Fruit fly (Drosophila melanogaster) whole organism, embryonic: ENCODE measurements around the gene Eip75B.
A peak's percentile ranks its signal among the peaks of the same experiment; 100 is the strongest.

Experiments used
- CG10147 ChIP-seq: fragments of 200-800 bp; sonication (Bioruptor generic); optimal IDR thresholded peaks from 2 replicates; lab custom pipeline; 2019; ENCODE audit warnings: missing biosample characterization, mild to moderate bottlenecking, missing genetic modification characterization, moderate library complexity
- CG10462 ChIP-seq: fragments of 200-800 bp; sonication (Bioruptor generic); optimal IDR thresholded peaks from 2 replicates; lab custom pipeline; 2016; ENCODE audit warnings: missing biosample characterization, missing genetic modification characterization
- CG11504 ChIP-seq: fragments of 200-800 bp; sonication (Bioruptor generic); optimal IDR thresholded peaks from 3 replicates; lab custom pipeline; 2019; ENCODE audit warnings: missing biosample characterization, mild to moderate bottlenecking, missing genetic modification characterization, moderate library complexity
- CG11560 ChIP-seq: fragments of 200-800 bp; sonication (Bioruptor generic); IDR thresholded peaks from 3 replicates; pipeline ENCODE4 v1.3.6; 2022; ENCODE audit warnings: missing biosample characterization, missing genetic modification characterization
- CG15479 ChIP-seq: fragments of 200-800 bp; sonication (Bioruptor generic); optimal IDR thresholded peaks from 3 replicates; lab custom pipeline; 2019; ENCODE audit warnings: missing biosample characterization, mild to moderate bottlenecking, missing genetic modification characterization, moderate library complexity
- CG15601 ChIP-seq: fragments of 200-800 bp; sonication (Bioruptor generic); optimal IDR thresholded peaks from 3 replicates; lab custom pipeline; 2019; ENCODE audit warnings: missing biosample characterization, mild to moderate bottlenecking, missing genetic modification characterization, moderate library complexity
- CG16779 ChIP-seq: fragments of 200-800 bp; sonication (Bioruptor generic); IDR thresholded peaks from 2 replicates; pipeline ENCODE4 v1.3.6; 2022; ENCODE audit warnings: missing biosample characterization, missing genetic modification characterization
- CG16815 ChIP-seq: fragments of 200-800 bp; sonication (Bioruptor generic); optimal IDR thresholded peaks from 3 replicates; lab custom pipeline; 2017; ENCODE audit warnings: missing biosample characterization, mild to moderate bottlenecking, missing genetic modification characterization
- CG18476 ChIP-seq: fragments of 200-800 bp; sonication (Bioruptor generic); optimal IDR thresholded peaks from 2 replicates; lab custom pipeline; 2016; ENCODE audit warnings: missing biosample characterization, mild to moderate bottlenecking, missing genetic modification characterization
- CG2202 ChIP-seq: fragments of 200-800 bp; sonication (Bioruptor generic); optimal IDR thresholded peaks from 2 replicates; lab custom pipeline; 2018; ENCODE audit warnings: missing biosample characterization, mild to moderate bottlenecking, missing genetic modification characterization
- CG31388 ChIP-seq: fragments of 200-800 bp; sonication (Bioruptor generic); optimal IDR thresholded peaks from 2 replicates; lab custom pipeline; 2016; ENCODE audit warnings: missing biosample characterization, missing genetic modification characterization
- CG34422 ChIP-seq: fragments of 200-800 bp; sonication (Bioruptor generic); IDR thresholded peaks from 3 replicates; pipeline ENCODE4 v1.3.6; 2022; ENCODE audit warnings: missing biosample characterization, missing genetic modification characterization
- CG4282 ChIP-seq: fragments of 200-800 bp; sonication (Bioruptor generic); optimal IDR thresholded peaks from 2 replicates; lab custom pipeline; 2016; ENCODE audit warnings: missing biosample characterization, missing genetic modification characterization
- CG7357 ChIP-seq: fragments of 200-800 bp; sonication (Bioruptor generic); IDR thresholded peaks from 3 replicates; pipeline ENCODE4 v1.3.6; 2022; ENCODE audit warnings: missing biosample characterization, missing genetic modification characterization
- CG7745 ChIP-seq: fragments of 200-800 bp; sonication (Bioruptor generic); optimal IDR thresholded peaks from 2 replicates; lab custom pipeline; 2018; ENCODE audit warnings: missing biosample characterization, mild to moderate bottlenecking, missing genetic modification characterization, moderate library complexity
- CG8089 ChIP-seq: fragments of 200-800 bp; sonication (Bioruptor generic); optimal IDR thresholded peaks from 3 replicates; lab custom pipeline; 2016; ENCODE audit warnings: missing biosample characterization, missing genetic modification characterization
- CG8359 ChIP-seq: fragments of 200-800 bp; sonication (Bioruptor generic); optimal IDR thresholded peaks from 2 replicates; lab custom pipeline; 2017; ENCODE audit warnings: missing biosample characterization, mild to moderate bottlenecking, missing genetic modification characterization, borderline replicate concordance
- CG9876 ChIP-seq: fragments of 200-800 bp; sonication (Bioruptor generic); optimal IDR thresholded peaks from 2 replicates; lab custom pipeline; 2016; ENCODE audit warnings: missing biosample characterization, missing genetic modification characterization
- Dip2 ChIP-seq: fragments of 200-800 bp; sonication (Bioruptor generic); IDR thresholded peaks from 2 replicates; pipeline ENCODE4 v1.3.6; 2022; ENCODE audit warnings: missing biosample characterization, missing genetic modification characterization
- E2f2 ChIP-seq: fragments of 200-800 bp; sonication (Bioruptor generic); IDR thresholded peaks from 2 replicates; pipeline ENCODE4 v1.3.6; 2022; ENCODE audit warnings: missing biosample characterization, missing genetic modification characterization
- Elba2 ChIP-seq: fragments of 200-800 bp; sonication (Bioruptor generic); optimal IDR thresholded peaks from 3 replicates; lab custom pipeline; 2016; ENCODE audit warnings: missing biosample characterization, missing genetic modification characterization
- H2.0 ChIP-seq: fragments of 200-800 bp; sonication (Bioruptor generic); IDR thresholded peaks from 2 replicates; pipeline ENCODE4 v1.3.6; 2022; ENCODE audit warnings: missing biosample characterization, missing genetic modification characterization
- Hsf ChIP-seq: fragments of 200-800 bp; sonication (Bioruptor generic); optimal IDR thresholded peaks from 3 replicates; lab custom pipeline; 2016; ENCODE audit warnings: missing biosample characterization, missing genetic modification characterization
- Lpt ChIP-seq: fragments of >200 bp; optimal IDR thresholded peaks from 2 replicates; lab custom pipeline; 2018; ENCODE audit warnings: missing biosample characterization, missing genetic modification characterization
- MBD-R2 ChIP-seq: fragments of 200-800 bp; sonication (Bioruptor generic); IDR thresholded peaks from 2 replicates; pipeline ENCODE4 v1.3.6; 2022; ENCODE audit warnings: missing biosample characterization, missing genetic modification characterization
- Meics ChIP-seq: fragments of 200-800 bp; sonication (Bioruptor generic); optimal IDR thresholded peaks from 2 replicates; lab custom pipeline; 2017; ENCODE audit warnings: missing biosample characterization, mild to moderate bottlenecking, missing genetic modification characterization
- Myb ChIP-seq: fragments of 200-800 bp; sonication (Bioruptor generic); optimal IDR thresholded peaks from 2 replicates; lab custom pipeline; 2016; ENCODE audit warnings: missing biosample characterization, missing genetic modification characterization
- Nf-YB ChIP-seq: fragments of 200-800 bp; sonication (Bioruptor generic); optimal IDR thresholded peaks from 3 replicates; lab custom pipeline; 2019; ENCODE audit warnings: missing biosample characterization, mild to moderate bottlenecking, missing genetic modification characterization, moderate library complexity
- Ssrp ChIP-seq: fragments of 200-800 bp; sonication (Bioruptor generic); optimal IDR thresholded peaks from 2 replicates; lab custom pipeline; 2018; ENCODE audit warnings: missing biosample characterization, mild to moderate bottlenecking, missing genetic modification characterization, moderate library complexity
- Usf ChIP-seq: fragments of 200-800 bp; sonication (Bioruptor generic); optimal IDR thresholded peaks from 2 replicates; lab custom pipeline; 2017; ENCODE audit warnings: missing genotype, missing biosample characterization, missing genetic modification characterization
- Xrp1 ChIP-seq: fragments of 200-800 bp; sonication (Bioruptor generic); IDR thresholded peaks from 2 replicates; pipeline ENCODE4 v1.3.6; 2022; ENCODE audit warnings: missing biosample characterization, missing genetic modification characterization
- amos ChIP-seq: fragments of 200-800 bp; sonication (Bioruptor generic); IDR thresholded peaks from 2 replicates; pipeline ENCODE4 v1.3.6; 2022; ENCODE audit warnings: missing biosample characterization, missing genetic modification characterization; ENCODE audit not compliant: partially characterized antibody
- cas ChIP-seq: fragments of 200-800 bp; sonication (Bioruptor generic); IDR thresholded peaks from 2 replicates; pipeline ENCODE4 v1.3.6; 2022; ENCODE audit warnings: missing biosample characterization, missing genetic modification characterization
- ci ChIP-seq: fragments of 200-800 bp; sonication (Bioruptor generic); IDR thresholded peaks from 3 replicates; pipeline ENCODE4 v1.3.6; 2022; ENCODE audit warnings: missing biosample characterization, missing genetic modification characterization
- crc ChIP-seq: fragments of 200-800 bp; sonication (Bioruptor generic); optimal IDR thresholded peaks from 2 replicates; lab custom pipeline; 2016; ENCODE audit warnings: missing biosample characterization, missing genetic modification characterization
- crol ChIP-seq: fragments of 200-800 bp; sonication (Bioruptor generic); IDR thresholded peaks from 2 replicates; pipeline ENCODE4 v1.3.6; 2022; ENCODE audit warnings: missing biosample characterization, missing genetic modification characterization
- emc ChIP-seq: fragments of 200-800 bp; sonication (Bioruptor generic); optimal IDR thresholded peaks from 2 replicates; lab custom pipeline; 2016; ENCODE audit warnings: missing biosample characterization, missing genetic modification characterization
- en ChIP-seq: fragments of 200-800 bp; sonication (Bioruptor generic); optimal IDR thresholded peaks from 2 replicates; lab custom pipeline; 2016; ENCODE audit warnings: missing biosample characterization, missing genetic modification characterization
- eve ChIP-seq, 2 experiments: fragments of >200 bp; optimal IDR thresholded peaks; 2 replicates each; lab custom pipeline; 2017; ENCODE audit warnings: missing biosample characterization in 2 of 2, missing genetic modification characterization in 2 of 2
- gro ChIP-seq: fragments of 200-800 bp; sonication (Bioruptor generic); optimal IDR thresholded peaks from 2 replicates; lab custom pipeline; 2016; ENCODE audit warnings: missing biosample characterization, missing genetic modification characterization
- hkb ChIP-seq, 2 experiments: fragments of 200-800 bp in 1 of 2; fragments of >200 bp in 1 of 2; sonication (Bioruptor generic) in 1 of 2; IDR thresholded peaks in 1 of 2; optimal IDR thresholded peaks in 1 of 2; 2 replicates each; pipeline versions ENCODE4 v1.3.6 to Lab custom; 2017 to 2022; ENCODE audit warnings: missing biosample characterization in 1 of 2, missing genetic modification characterization in 1 of 2
- inv ChIP-seq: fragments of 200-800 bp; sonication (Bioruptor generic); IDR thresholded peaks from 2 replicates; pipeline ENCODE4 v1.3.6; 2022; ENCODE audit warnings: missing biosample characterization, missing genetic modification characterization; ENCODE audit not compliant: partially characterized antibody
- nmo ChIP-seq: fragments of 200-800 bp; sonication (Bioruptor generic); optimal IDR thresholded peaks from 2 replicates; lab custom pipeline; 2018; ENCODE audit warnings: missing biosample characterization, mild to moderate bottlenecking, missing genetic modification characterization, moderate library complexity
- psq ChIP-seq: fragments of 200-800 bp; sonication (Bioruptor generic); optimal IDR thresholded peaks from 2 replicates; lab custom pipeline; 2017; ENCODE audit warnings: missing biosample characterization, missing genetic modification characterization
- schlank ChIP-seq: fragments of 200-800 bp; sonication (Bioruptor generic); optimal IDR thresholded peaks from 2 replicates; lab custom pipeline; 2018; ENCODE audit warnings: missing biosample characterization, mild to moderate bottlenecking, missing genetic modification characterization
- seq ChIP-seq: fragments of 200-800 bp; sonication (Bioruptor generic); IDR thresholded peaks from 2 replicates; pipeline ENCODE4 v1.3.6; 2022; ENCODE audit warnings: missing biosample characterization, missing genetic modification characterization
- sna ChIP-seq: fragments of 200-800 bp; sonication (Bioruptor generic); IDR thresholded peaks from 2 replicates; pipeline ENCODE4 v1.3.6; 2022; ENCODE audit warnings: missing biosample characterization, missing genetic modification characterization; ENCODE audit not compliant: partially characterized antibody
- stc ChIP-seq: fragments of 200-800 bp; sonication (Bioruptor generic); IDR thresholded peaks from 2 replicates; pipeline ENCODE4 v1.3.6; 2022; ENCODE audit warnings: missing biosample characterization, missing genetic modification characterization
- vfl ChIP-seq: fragments of 200-800 bp; sonication (Bioruptor generic); optimal IDR thresholded peaks from 2 replicates; lab custom pipeline; 2016; ENCODE audit warnings: missing biosample characterization, missing genetic modification characterization

Eip75B gene

DNA sequence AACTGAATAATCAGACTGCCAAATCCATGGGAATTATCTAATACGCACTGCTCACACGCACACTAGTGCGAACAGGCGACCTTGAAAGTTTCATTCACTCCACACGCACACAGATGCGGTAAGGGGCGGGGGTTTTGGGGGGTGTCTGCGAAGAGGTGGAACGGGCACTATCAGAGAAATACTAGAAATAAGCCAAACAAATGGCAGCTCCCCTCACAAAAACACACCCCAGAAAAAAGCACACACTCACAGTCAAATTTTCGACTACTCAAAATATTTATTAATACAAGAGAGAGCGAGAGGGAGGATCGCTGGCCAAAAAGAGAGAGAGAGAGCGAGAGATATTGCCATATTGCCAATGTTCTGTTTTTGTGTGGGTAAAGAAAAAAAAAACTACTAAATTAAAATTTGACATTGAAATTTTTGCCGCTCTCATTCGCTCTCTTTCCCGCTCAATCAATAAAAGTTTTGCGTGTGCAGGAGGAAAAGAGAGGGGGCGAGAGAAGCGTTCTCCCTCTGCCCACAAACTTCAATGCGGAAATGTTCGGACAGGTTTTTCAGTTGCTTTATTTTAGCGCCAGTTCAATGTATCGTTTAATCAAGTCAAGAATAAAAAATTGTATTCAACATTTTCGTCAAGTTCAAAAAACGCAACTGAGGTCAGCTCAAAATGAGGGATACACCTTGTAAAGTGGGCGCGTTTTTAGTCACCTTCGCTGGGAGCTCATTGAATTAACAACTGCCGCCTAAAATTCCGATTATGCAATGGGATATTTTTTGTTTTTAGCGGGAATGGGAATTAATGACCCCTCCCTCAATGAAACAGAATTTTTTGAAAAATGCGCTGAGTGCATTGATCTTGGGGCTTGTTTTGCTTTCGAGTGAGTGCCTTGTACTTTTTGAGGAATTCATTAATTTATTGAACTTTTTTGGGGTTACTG is 69.0 kb downstream of the Eip75B start (continued):
- no peak for TF ChIP-seq ci (GFP tag; lab: Robert Waterston, UW)
- TF ChIP-seq Nf-YB (GFP tag; lab: Kevin White, UChicago): no peak
- no peak for TF ChIP-seq inv (GFP tag; lab: Robert Waterston, UW)
- no peak for TF ChIP-seq CG8359 (GFP tag; lab: Kevin White, UChicago)
- TF ChIP-seq Usf (GFP tag; lab: Kevin White, UChicago): no peak
- TF ChIP-seq CG11560: no peak
- TF ChIP-seq Meics (GFP tag; lab: Kevin White, UChicago): no peak
- no peak for TF ChIP-seq MBD-R2 (GFP tag; lab: Robert Waterston, UW)
- no peak for TF ChIP-seq Hsf (GFP tag; lab: Kevin White, UChicago)
- no peak for TF ChIP-seq crc (GFP tag; lab: Kevin White, UChicago)
- no peak for TF ChIP-seq E2f2 (GFP tag; lab: Robert Waterston, UW)
- no peak for TF ChIP-seq Elba2 (GFP tag; lab: Kevin White, UChicago)
- TF ChIP-seq CG7745 (tag; lab: Kevin White, UChicago): no peak
- peak; percentile 70 for TF ChIP-seq gro
- no peak for TF ChIP-seq eve (GFP tag; optimal IDR thresholded peaks at IDR 0.05; lab: Kevin White, UChicago)
- TF ChIP-seq psq (GFP tag; lab: Kevin White, UChicago): no peak
- TF ChIP-seq schlank (tag; lab: Kevin White, UChicago): no peak
- peak; percentile 91 for TF ChIP-seq crol (GFP tag; lab: Robert Waterston, UW)
- TF ChIP-seq amos (GFP tag; lab: Robert Waterston, UW): 0 out of 2 replicates have a peak, but pooled peaks have one; percentile 4
- TF ChIP-seq CG8089 (GFP tag; lab: Kevin White, UChicago): no peak
- TF ChIP-seq emc (GFP tag; lab: Kevin White, UChicago): no peak
- TF ChIP-seq hkb (optimal IDR thresholded peaks at IDR 0.05; lab: Kevin White, UChicago): no peak
- no peak for TF ChIP-seq hkb (GFP tag; IDR thresholded peaks at IDR 0.05; lab: Robert Waterston, UW)
- TF ChIP-seq CG15601 (tag; lab: Kevin White, UChicago): no peak
- TF ChIP-seq CG7357 (GFP tag; lab: Robert Waterston, UW): no peak
- no peak for TF ChIP-seq vfl (GFP tag; lab: Kevin White, UChicago)
- TF ChIP-seq CG10147 (GFP tag; lab: Kevin White, UChicago): no peak
- no peak for TF ChIP-seq CG18476 (GFP tag; lab: Kevin White, UChicago)
- no peak for TF ChIP-seq stc
- TF ChIP-seq en (GFP tag; lab: Kevin White, UChicago): no peak
- no peak for TF ChIP-seq CG10462 (GFP tag; lab: Kevin White, UChicago)
- no peak for TF ChIP-seq CG2202
- TF ChIP-seq CG9876 (GFP tag; lab: Kevin White, UChicago): no peak
- no peak for TF ChIP-seq nmo (GFP tag; lab: Kevin White, UChicago)
- no peak for TF ChIP-seq Ssrp (tag; lab: Kevin White, UChicago)
- TF ChIP-seq CG16779 (GFP tag; lab: Robert Waterston, UW): 0 out of 2 replicates have a peak, but pooled peaks have one; percentile 41
- no peak for TF ChIP-seq CG11504
- no peak for TF ChIP-seq CG31388 (GFP tag; lab: Kevin White, UChicago)
- TF ChIP-seq Myb: no peak
- TF ChIP-seq cas (GFP tag; lab: Robert Waterston, UW): no peak
- no peak for TF ChIP-seq Dip2 (GFP tag; lab: Robert Waterston, UW)
- no peak for TF ChIP-seq CG15479 (GFP tag; lab: Kevin White, UChicago)
- TF ChIP-seq CG16815: no peak
- TF ChIP-seq Xrp1 (GFP tag; lab: Robert Waterston, UW): no peak
- no peak for TF ChIP-seq sna (GFP tag; lab: Robert Waterston, UW)
- no peak for TF ChIP-seq Lpt (GFP tag; lab: Kevin White, UChicago)
- TF ChIP-seq CG34422 (GFP tag; lab: Robert Waterston, UW): no peak
- TF ChIP-seq CG4282 (GFP tag; lab: Kevin White, UChicago): no peak
- 0 out of 2 replicates have a peak, but pooled peaks have one; percentile 11 for TF ChIP-seq seq (GFP tag; lab: Robert Waterston, UW)
- TF ChIP-seq H2.0 (GFP tag; lab: Robert Waterston, UW): no peak
